Worm (Caenorhabditis elegans) whole organism, late embryonic: Measurements from ENCODE around the gene col-179.

Experiments used
- K02D7.2 ChIP-seq: sonication (generic microtip); optimal IDR thresholded peaks from 2 replicates; lab custom pipeline; 2017; ENCODE audit warnings: mild to moderate bottlenecking, missing genetic modification characterization, missing compliant biosample characterization
- ceh-6 ChIP-seq: fragments of 200-800 bp; sonication (Bioruptor generic); optimal IDR thresholded peaks from 2 replicates; lab custom pipeline; 2018; ENCODE audit warnings: mild to moderate bottlenecking, missing genetic modification characterization, missing compliant biosample characterization
- nfya-1 ChIP-seq: sonication (generic microtip); optimal IDR thresholded peaks from 2 replicates; lab custom pipeline; 2017; ENCODE audit warnings: missing genetic modification characterization, mild to moderate bottlenecking, missing compliant biosample characterization, antibody characterized with exemption, moderate library complexity
- odd-2 ChIP-seq: sonication (generic microtip); optimal IDR thresholded peaks from 2 replicates; lab custom pipeline; 2017; ENCODE audit warnings: antibody characterized with exemption, mild to moderate bottlenecking, missing genetic modification characterization, missing compliant biosample characterization
- pha-4 ChIP-seq: fragments of 150-350 bp; optimal IDR thresholded peaks from 2 replicates; lab custom pipeline; 2018; ENCODE audit warnings: missing biosample characterization, missing genetic modification reagents, missing genetic modification characterization

DNA sequence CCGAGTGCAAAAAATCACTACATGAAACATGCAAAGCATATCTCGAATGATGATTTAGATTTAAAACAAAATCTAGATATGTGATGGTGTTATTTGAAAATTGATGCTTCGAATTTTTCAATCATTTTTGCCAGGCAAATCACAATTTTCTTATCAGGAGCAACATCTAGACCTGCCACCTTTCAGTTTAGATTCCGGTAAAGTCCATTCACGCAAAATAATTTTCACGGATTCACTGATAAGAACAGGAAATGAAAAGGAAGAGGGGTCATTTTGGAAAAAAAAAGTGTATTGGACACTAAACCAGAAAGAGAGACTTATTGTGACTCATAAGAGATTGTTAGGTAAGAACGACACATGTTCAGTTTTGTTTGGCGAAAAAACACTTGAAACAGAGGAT is 50.7 kb downstream of the col-179 start:
- TF ChIP-seq pha-4 (tag; lab: Kevin White, UChicago) (no peak), odd-2 (tag; lab: Kevin White, UChicago) (no peak), nfya-1 (tag; lab: Kevin White, UChicago) (no peak), ceh-6 (GFP tag; lab: Kevin White, UChicago) (no peak), K02D7.2 (tag; lab: Kevin White, UChicago) (no peak)
